Fruit fly (Drosophila melanogaster): ENCODE data around the gene hb.

Gene hb

DNA sequence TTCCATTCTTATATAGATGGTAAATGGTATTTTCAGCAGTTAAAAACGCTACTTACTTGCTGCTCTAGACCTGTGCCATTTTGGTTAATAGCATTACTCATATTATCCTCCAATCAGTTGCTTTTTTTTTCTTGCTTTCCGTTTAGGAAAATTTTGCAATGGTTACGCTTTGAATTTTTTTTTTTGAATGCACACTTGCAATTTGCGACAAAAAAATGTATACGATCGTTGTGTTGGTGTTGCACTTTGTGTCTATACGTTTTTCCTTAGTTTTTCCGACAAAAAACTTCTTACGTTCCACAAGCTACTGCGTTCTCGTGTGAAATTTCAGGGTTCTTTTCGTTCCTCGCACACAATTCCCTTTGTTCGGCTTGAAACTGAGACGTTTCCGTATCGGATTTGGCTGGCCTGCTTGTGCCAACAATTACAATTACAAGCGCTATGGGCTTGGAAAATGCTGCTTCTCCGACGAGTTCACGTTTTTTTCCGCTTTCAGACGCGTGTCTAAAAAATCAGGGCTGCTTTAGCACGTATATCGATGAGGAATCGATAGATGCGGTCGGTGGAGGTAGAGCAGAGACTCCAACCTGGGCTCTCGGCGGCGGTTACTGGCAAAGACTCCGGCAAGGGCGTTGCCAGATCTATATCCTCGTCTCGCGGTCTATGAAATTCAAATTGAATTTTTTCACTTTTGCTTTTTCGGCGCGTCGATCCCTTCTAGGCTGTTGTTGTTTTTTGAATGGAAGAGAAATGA is 37.5 kb downstream of the hb start (continued):
- TF ChIP-seq Atf6 (GFP tag; IDR thresholded peaks at IDR 0.05) = peak; percentile 30; the same call in 1 of the 2 replicates
- peak; percentile 67 for TF ChIP-seq Doc3 (GFP tag; IDR thresholded peaks at IDR 0.05; ENCODE audit: partially characterized antibody)
- TF ChIP-seq tup (GFP tag; optimal IDR thresholded peaks at IDR 0.05) = no peak
- TF ChIP-seq HLH54F (GFP tag; optimal IDR thresholded peaks at IDR 0.05) = peak; percentile 12
- no peak for TF ChIP-seq CG14667 (GFP tag; IDR thresholded peaks at IDR 0.05)
- TF ChIP-seq tll (GFP tag; optimal IDR thresholded peaks at IDR 0.05) = peak in 1 of 2 experiments; percentile 20
- no peak for TF ChIP-seq CG11093 (GFP tag; IDR thresholded peaks at IDR 0.05)
- peak; percentile 93 for TF ChIP-seq Myb (GFP tag; optimal IDR thresholded peaks at IDR 0.05)
- TF ChIP-seq CG12299 (tag; optimal IDR thresholded peaks at IDR 0.05) = peak; percentile 49
- no peak for TF ChIP-seq h (optimal IDR thresholded peaks at IDR 0.05)
- peak; percentile 41 for TF ChIP-seq run (tag; optimal IDR thresholded peaks at IDR 0.05)
- TF ChIP-seq Nf-YB (GFP tag; optimal IDR thresholded peaks at IDR 0.05) = no peak
- TF ChIP-seq CG12942 (GFP tag; optimal IDR thresholded peaks at IDR 0.05) = peak; percentile 30
- TF ChIP-seq gro (GFP tag; optimal IDR thresholded peaks at IDR 0.05) = peak; percentile 85
- TF ChIP-seq Atf-2 (GFP tag; optimal IDR thresholded peaks at IDR 0.05) = no peak
- TF ChIP-seq BEAF-32 (GFP tag; optimal IDR thresholded peaks at IDR 0.05) = peak; percentile 97
- TF ChIP-seq fru (optimal IDR thresholded peaks at IDR 0.05) = no peak
- no peak for TF ChIP-seq CG31388 (GFP tag; optimal IDR thresholded peaks at IDR 0.05)
- peak; percentile 84 for TF ChIP-seq Ets65A (GFP tag)
- 0 out of 2 replicates have a peak, but pooled peaks have one; percentile 6 for TF ChIP-seq CG1024 (GFP tag; IDR thresholded peaks at IDR 0.05)
- TF ChIP-seq stc (GFP tag; IDR thresholded peaks at IDR 0.05) = no peak; the same call in 1 of the 2 replicates
- TF ChIP-seq az2 (GFP tag; optimal IDR thresholded peaks at IDR 0.05) = no peak
- peak; percentile 17 for TF ChIP-seq Abd-B (GFP tag; optimal IDR thresholded peaks at IDR 0.05)
- no peak for TF ChIP-seq CG6683 (GFP tag; optimal IDR thresholded peaks at IDR 0.05)
- TF ChIP-seq vnd (GFP tag; IDR thresholded peaks at IDR 0.05; ENCODE audit: partially characterized antibody) = peak; percentile 75
- peak; percentile 67 for TF ChIP-seq Meics (GFP tag; optimal IDR thresholded peaks at IDR 0.05)
- TF ChIP-seq CG1529 (GFP tag; optimal IDR thresholded peaks at IDR 0.05) = no peak
- peak; percentile 59 for TF ChIP-seq CG2129 (GFP tag; IDR thresholded peaks at IDR 0.05; ENCODE audit: partially characterized antibody)
- peak; percentile 12; the same call in 1 of the 2 replicates for TF ChIP-seq CG10959 (GFP tag; IDR thresholded peaks at IDR 0.05)
- TF ChIP-seq Ada2b (GFP tag; IDR thresholded peaks at IDR 0.05) = 0 out of 2 replicates have a peak, but pooled peaks have one; percentile 17
- peak; percentile 92 for TF ChIP-seq CG6791 (GFP tag; IDR thresholded peaks at IDR 0.05; ENCODE audit: partially characterized antibody)
- peak; percentile 33 for TF ChIP-seq CG2678 (tag; optimal IDR thresholded peaks at IDR 0.05)
- TF ChIP-seq Poxn (GFP tag; IDR thresholded peaks at IDR 0.05) = no peak
- TF ChIP-seq sens (GFP tag) = peak; percentile 93
- TF ChIP-seq tna (GFP tag; IDR thresholded peaks at IDR 0.05; ENCODE audit: partially characterized antibody) = peak; percentile 87
- peak; percentile 35 for TF ChIP-seq pros (GFP tag; optimal IDR thresholded peaks at IDR 0.05)
- no peak for TF ChIP-seq ATbp (GFP tag; optimal IDR thresholded peaks at IDR 0.05)
- peak; percentile 92 for TF ChIP-seq CG16813 (GFP tag; IDR thresholded peaks at IDR 0.05; ENCODE audit: partially characterized antibody)
- peak; percentile 2 for TF ChIP-seq CG17359 (tag; optimal IDR thresholded peaks at IDR 0.05)
- no peak; the same call in 1 of the 2 replicates for TF ChIP-seq seq (GFP tag; IDR thresholded peaks at IDR 0.05)
- TF ChIP-seq CG10565 (GFP tag; optimal IDR thresholded peaks at IDR 0.05) = no peak
- no peak for TF ChIP-seq Mrtf (GFP tag; IDR thresholded peaks at IDR 0.05)
- peak; percentile 61 for TF ChIP-seq shn (GFP tag; optimal IDR thresholded peaks at IDR 0.05)
- TF ChIP-seq Mes4 (GFP tag; optimal IDR thresholded peaks at IDR 0.05) = peak; percentile 26
- no peak for TF ChIP-seq Six4 (GFP tag; optimal IDR thresholded peaks at IDR 0.05)
- TF ChIP-seq CG8359 (GFP tag; optimal IDR thresholded peaks at IDR 0.05; ENCODE audit: borderline replicate concordance) = no peak
- TF ChIP-seq Hand (GFP tag; optimal IDR thresholded peaks at IDR 0.05) = no peak
- no peak for TF ChIP-seq dimm (GFP tag; IDR thresholded peaks at IDR 0.05)
- no peak for TF ChIP-seq toy (GFP tag; IDR thresholded peaks at IDR 0.05)

All from whole organism, embryonic.